Fruit fly (Drosophila melanogaster) whole organism, embryonic: Measurements from ENCODE around the gene ss.

Experiments
- C15 ChIP-seq: fragments of 200-800 bp; sonication (Bioruptor generic); IDR thresholded peaks from 3 replicates; pipeline ENCODE4 v1.3.6; 2022; ENCODE audit warnings: missing biosample characterization, missing genetic modification characterization
- CG10209 ChIP-seq: fragments of 200-800 bp; sonication (Bioruptor generic); optimal IDR thresholded peaks from 3 replicates; lab custom pipeline; 2017; ENCODE audit warnings: missing biosample characterization, mild to moderate bottlenecking, missing genetic modification characterization, missing genetic modification reagents
- CG10267 ChIP-seq: fragments of 200-800 bp; sonication (Bioruptor generic); optimal IDR thresholded peaks from 2 replicates; lab custom pipeline; 2018; ENCODE audit warnings: missing biosample characterization, mild to moderate bottlenecking, missing genetic modification characterization, moderate library complexity
- CG12104 ChIP-seq: fragments of 200-800 bp; sonication (Bioruptor generic); optimal IDR thresholded peaks from 3 replicates; lab custom pipeline; 2016; ENCODE audit warnings: missing biosample characterization, missing genetic modification characterization
- CG12219 ChIP-seq: fragments of 200-800 bp; sonication (Bioruptor generic); optimal IDR thresholded peaks from 3 replicates; lab custom pipeline; 2018; ENCODE audit warnings: missing biosample characterization, mild to moderate bottlenecking, missing genetic modification characterization
- CG1233 ChIP-seq: fragments of 200-800 bp; sonication (Bioruptor generic); optimal IDR thresholded peaks from 4 replicates; lab custom pipeline; 2018; ENCODE audit warnings: missing biosample characterization, mild to moderate bottlenecking, missing genetic modification characterization
- CG14667 ChIP-seq: fragments of 200-800 bp; sonication (Bioruptor generic); IDR thresholded peaks from 2 replicates; pipeline ENCODE4 v1.3.6; 2022; ENCODE audit warnings: missing biosample characterization, missing genetic modification characterization
- CG14965 ChIP-seq: fragments of 200-800 bp; sonication (Bioruptor generic); optimal IDR thresholded peaks from 2 replicates; lab custom pipeline; 2016; ENCODE audit warnings: missing biosample characterization, missing genetic modification characterization, borderline replicate concordance
- CG15073 ChIP-seq: fragments of 200-800 bp; sonication (Bioruptor generic); optimal IDR thresholded peaks from 2 replicates; lab custom pipeline; 2016; ENCODE audit warnings: missing biosample characterization, missing genetic modification characterization
- CG1603 ChIP-seq: fragments of 200-800 bp; sonication (Bioruptor generic); optimal IDR thresholded peaks from 2 replicates; lab custom pipeline; 2019; ENCODE audit warnings: missing biosample characterization, mild to moderate bottlenecking, missing genetic modification characterization, moderate library complexity
- CG1647 ChIP-seq: fragments of 200-800 bp; sonication (Bioruptor generic); optimal IDR thresholded peaks from 3 replicates; lab custom pipeline; 2016; ENCODE audit warnings: missing biosample characterization, missing genetic modification characterization
- CG17829 ChIP-seq: fragments of 200-800 bp; optimal IDR thresholded peaks from 2 replicates; lab custom pipeline; 2019; ENCODE audit warnings: missing biosample characterization, mild to moderate bottlenecking, missing genetic modification characterization, moderate library complexity
- CG1792 ChIP-seq: fragments of 200-800 bp; sonication (Bioruptor generic); optimal IDR thresholded peaks from 2 replicates; lab custom pipeline; 2016; ENCODE audit warnings: missing biosample characterization, missing genetic modification characterization
- CG3281 ChIP-seq: fragments of 200-800 bp; sonication (Bioruptor generic); optimal IDR thresholded peaks from 3 replicates; lab custom pipeline; 2017; ENCODE audit warnings: missing biosample characterization, mild to moderate bottlenecking, missing genetic modification characterization
- CG4404 ChIP-seq: fragments of 200-800 bp; sonication (Bioruptor generic); IDR thresholded peaks from 2 replicates; pipeline ENCODE4 v1.3.6; 2022; ENCODE audit warnings: missing biosample characterization, missing genetic modification characterization
- CG4707 ChIP-seq: fragments of 200-800 bp; sonication (Bioruptor generic); optimal IDR thresholded peaks from 2 replicates; lab custom pipeline; 2018; ENCODE audit warnings: missing biosample characterization, mild to moderate bottlenecking, missing genetic modification characterization, moderate library complexity
- CG5953 ChIP-seq: fragments of 200-800 bp; sonication (Bioruptor generic); IDR thresholded peaks from 2 replicates; pipeline ENCODE4 v1.3.6; 2022; ENCODE audit warnings: missing biosample characterization, missing genetic modification characterization
- CG9727 ChIP-seq: fragments of 200-800 bp; sonication (Bioruptor generic); optimal IDR thresholded peaks from 3 replicates; lab custom pipeline; 2017; ENCODE audit warnings: missing biosample characterization, mild to moderate bottlenecking, missing genetic modification characterization
- CHES-1-like ChIP-seq: fragments of 200-800 bp; sonication (Bioruptor generic); optimal IDR thresholded peaks from 2 replicates; lab custom pipeline; 2016; ENCODE audit warnings: missing biosample characterization, missing genetic modification characterization
- CoRest ChIP-seq: fragments of 200-800 bp; sonication (Bioruptor generic); optimal IDR thresholded peaks from 3 replicates; lab custom pipeline; 2018; ENCODE audit warnings: missing biosample characterization, mild to moderate bottlenecking, missing genetic modification characterization, moderate library complexity
- Deaf1 ChIP-seq: fragments of 200-800 bp; optimal IDR thresholded peaks from 3 replicates; lab custom pipeline; 2019; ENCODE audit warnings: missing biosample characterization, mild to moderate bottlenecking, missing genetic modification characterization, moderate library complexity
- Doc2 ChIP-seq: fragments of 200-800 bp; sonication (Bioruptor generic); IDR thresholded peaks from 2 replicates; pipeline ENCODE4 v1.3.6; 2022; ENCODE audit warnings: missing biosample characterization, missing genetic modification characterization
- Doc3 ChIP-seq: fragments of 200-800 bp; sonication (Bioruptor generic); IDR thresholded peaks from 3 replicates; pipeline ENCODE4 v1.3.6; 2022; ENCODE audit warnings: missing biosample characterization, missing genetic modification characterization; ENCODE audit not compliant: partially characterized antibody
- Eip74EF ChIP-seq, 2 experiments: fragments of 200-800 bp in 1 of 2; fragments of >200 bp in 1 of 2; sonication (Bioruptor generic) in 1 of 2; optimal IDR thresholded peaks; 2 replicates each; lab custom pipeline; 2017 to 2019; ENCODE audit warnings: missing biosample characterization in 2 of 2, missing genetic modification characterization in 2 of 2, mild to moderate bottlenecking in 1 of 2, moderate library complexity in 1 of 2
- Ets65A ChIP-seq: fragments of 200-800 bp; sonication (Bioruptor generic); peaks from one replicate; lab custom pipeline; 2016; ENCODE audit warnings: missing biosample characterization, missing genetic modification characterization
- GATAe ChIP-seq: fragments of 200-800 bp; sonication (Bioruptor generic); conservative IDR thresholded peaks from 2 replicates; pipeline ENCODE4 v1.3.6; 2022; ENCODE audit warnings: missing biosample characterization, missing genetic modification characterization
- Gug ChIP-seq: fragments of 200-800 bp; sonication (Bioruptor generic); IDR thresholded peaks from 4 replicates; pipeline ENCODE4 v1.3.6; 2022; ENCODE audit warnings: missing biosample characterization, missing genetic modification characterization
- HLH4C ChIP-seq: fragments of 200-800 bp; sonication (Bioruptor generic); IDR thresholded peaks from 3 replicates; pipeline ENCODE4 v1.3.6; 2022; ENCODE audit warnings: missing biosample characterization, missing genetic modification characterization; ENCODE audit not compliant: partially characterized antibody
- Lhr ChIP-seq: fragments of 200-800 bp; sonication (Bioruptor generic); optimal IDR thresholded peaks from 3 replicates; lab custom pipeline; 2017; ENCODE audit warnings: mild to moderate bottlenecking, missing biosample characterization, missing genetic modification reagents, missing genetic modification characterization
- Lpt ChIP-seq: fragments of >200 bp; optimal IDR thresholded peaks from 2 replicates; lab custom pipeline; 2018; ENCODE audit warnings: missing biosample characterization, missing genetic modification characterization
- Meics ChIP-seq: fragments of 200-800 bp; sonication (Bioruptor generic); optimal IDR thresholded peaks from 2 replicates; lab custom pipeline; 2017; ENCODE audit warnings: missing biosample characterization, mild to moderate bottlenecking, missing genetic modification characterization
- Myb ChIP-seq: fragments of 200-800 bp; sonication (Bioruptor generic); optimal IDR thresholded peaks from 2 replicates; lab custom pipeline; 2016; ENCODE audit warnings: missing biosample characterization, missing genetic modification characterization
- Nf-YA ChIP-seq: fragments of 200-800 bp; sonication (Bioruptor generic); IDR thresholded peaks from 2 replicates; pipeline ENCODE4 v1.3.6; 2022; ENCODE audit warnings: missing biosample characterization, missing genetic modification characterization
- Nf-YB ChIP-seq: fragments of 200-800 bp; sonication (Bioruptor generic); optimal IDR thresholded peaks from 3 replicates; lab custom pipeline; 2019; ENCODE audit warnings: missing biosample characterization, mild to moderate bottlenecking, missing genetic modification characterization, moderate library complexity
- Sry-δ ChIP-seq: fragments of 200-800 bp; sonication (Bioruptor generic); optimal IDR thresholded peaks from 2 replicates; lab custom pipeline; 2016; ENCODE audit warnings: missing biosample characterization, missing genetic modification characterization
- bsh ChIP-seq, 2 experiments: fragments of 200-800 bp; sonication (Bioruptor generic); optimal IDR thresholded peaks; 2 replicates each; lab custom pipeline; 2017 to 2018; ENCODE audit warnings: mild to moderate bottlenecking in 2 of 2, missing biosample characterization in 2 of 2, missing genetic modification characterization in 2 of 2, moderate library complexity in 1 of 2
- cg ChIP-seq: fragments of 200-800 bp; sonication (Bioruptor generic); optimal IDR thresholded peaks from 3 replicates; lab custom pipeline; 2019; ENCODE audit warnings: missing biosample characterization, mild to moderate bottlenecking, missing genetic modification characterization, moderate library complexity
- dati ChIP-seq: fragments of 200-800 bp; sonication (Bioruptor generic); IDR thresholded peaks from 2 replicates; pipeline ENCODE4 v1.3.6; 2022; ENCODE audit warnings: missing biosample characterization, missing genetic modification characterization
- fu2 ChIP-seq: fragments of 200-800 bp; sonication (Bioruptor generic); optimal IDR thresholded peaks from 2 replicates; lab custom pipeline; 2016; ENCODE audit warnings: missing biosample characterization, missing genetic modification characterization
- gcm2 ChIP-seq: fragments of 200-800 bp; sonication (Bioruptor generic); optimal IDR thresholded peaks from 2 replicates; lab custom pipeline; 2016; ENCODE audit warnings: missing biosample characterization, missing genetic modification characterization
- lab ChIP-seq: fragments of 200-800 bp; sonication (Bioruptor generic); optimal IDR thresholded peaks from 3 replicates; lab custom pipeline; 2017; ENCODE audit warnings: missing biosample characterization, missing genetic modification characterization, mild to moderate bottlenecking, moderate library complexity, missing genetic modification reagents
- luna ChIP-seq: fragments of 200-800 bp; sonication (Bioruptor generic); optimal IDR thresholded peaks from 2 replicates; lab custom pipeline; 2016; ENCODE audit warnings: missing biosample characterization, missing genetic modification characterization
- pfk ChIP-seq: fragments of 200-800 bp; sonication (Bioruptor generic); optimal IDR thresholded peaks from 2 replicates; lab custom pipeline; 2018; ENCODE audit warnings: missing biosample characterization, mild to moderate bottlenecking, missing genetic modification characterization, moderate library complexity
- pum ChIP-seq: fragments of 200-800 bp; sonication (Bioruptor generic); optimal IDR thresholded peaks from 2 replicates; lab custom pipeline; 2016; ENCODE audit warnings: missing biosample characterization, missing genetic modification characterization
- ro ChIP-seq: fragments of 200-800 bp; sonication (Bioruptor generic); IDR thresholded peaks from 2 replicates; pipeline ENCODE4 v1.3.6; 2022; ENCODE audit warnings: missing biosample characterization, missing genetic modification characterization
- run ChIP-seq: fragments of 200-800 bp; sonication (Bioruptor generic); optimal IDR thresholded peaks from 3 replicates; lab custom pipeline; 2018; ENCODE audit warnings: missing biosample characterization, mild to moderate bottlenecking, missing genetic modification characterization
- salm ChIP-seq: fragments of 200-800 bp; sonication (Bioruptor generic); optimal IDR thresholded peaks from 2 replicates; lab custom pipeline; 2018; ENCODE audit warnings: missing biosample characterization, mild to moderate bottlenecking, missing genetic modification characterization
- seq ChIP-seq: fragments of 200-800 bp; sonication (Bioruptor generic); IDR thresholded peaks from 2 replicates; pipeline ENCODE4 v1.3.6; 2022; ENCODE audit warnings: missing biosample characterization, missing genetic modification characterization
- sim ChIP-seq: fragments of 200-800 bp; sonication (Bioruptor generic); IDR thresholded peaks from 2 replicates; pipeline ENCODE4 v1.3.6; 2022; ENCODE audit warnings: missing biosample characterization, missing genetic modification characterization
- sna ChIP-seq: fragments of 200-800 bp; sonication (Bioruptor generic); IDR thresholded peaks from 2 replicates; pipeline ENCODE4 v1.3.6; 2022; ENCODE audit warnings: missing biosample characterization, missing genetic modification characterization; ENCODE audit not compliant: partially characterized antibody
- sqz ChIP-seq: fragments of 200-800 bp; sonication (Bioruptor generic); optimal IDR thresholded peaks from 3 replicates; lab custom pipeline; 2018; ENCODE audit warnings: missing biosample characterization, mild to moderate bottlenecking, missing genetic modification characterization

ss gene

dm6 chr3R:16355393-16355943, 48.0 kb downstream of the ss start (continued):
- TF ChIP-seq seq (GFP tag; lab: Robert Waterston, UW) (0 out of 2 replicates have a peak, but pooled peaks have one; percentile 13), ro (GFP tag; lab: Robert Waterston, UW) (no peak), salm (no peak), Lhr (GFP tag; lab: Kevin White, UChicago) (no peak), Lpt (no peak), CG14667 (GFP tag; lab: Robert Waterston, UW) (no peak), gcm2 (GFP tag; lab: Kevin White, UChicago) (no peak), Ets65A (peak; percentile 91), pfk (GFP tag; lab: Kevin White, UChicago) (no peak), CG4707 (no peak), HLH4C (GFP tag; lab: Robert Waterston, UW) (no peak), Deaf1 (no peak), GATAe (GFP tag; lab: Robert Waterston, UW) (no peak), CG15073 (GFP tag; lab: Kevin White, UChicago) (no peak), Eip74EF (GFP tag; optimal IDR thresholded peaks at IDR 0.05; lab: Kevin White, UChicago) (no peak), run (tag; lab: Kevin White, UChicago) (no peak), C15 (GFP tag; lab: Robert Waterston, UW) (no peak), CG14965 (GFP tag; lab: Kevin White, UChicago) (no peak), CG10267 (tag; lab: Kevin White, UChicago) (no peak), CG12104 (no peak), CG1792 (GFP tag; lab: Kevin White, UChicago) (no peak), Gug (GFP tag; lab: Robert Waterston, UW) (peak; percentile 68; the same call in 2 of the 4 replicates), CG4404 (GFP tag; lab: Robert Waterston, UW) (no peak), Myb (GFP tag; lab: Kevin White, UChicago) (peak; percentile 5), Nf-YB (GFP tag; lab: Kevin White, UChicago) (no peak), bsh (GFP tag; optimal IDR thresholded peaks at IDR 0.05; lab: Kevin White, UChicago) (no peak), Sry-δ (GFP tag; lab: Kevin White, UChicago) (no peak), Doc2 (GFP tag; lab: Robert Waterston, UW) (no peak), fu2 (peak; percentile 44), sqz (no peak), CG1233 (GFP tag; lab: Kevin White, UChicago) (peak; percentile 8), CG17829 (tag; lab: Kevin White, UChicago) (no peak), CG12219 (GFP tag; lab: Kevin White, UChicago) (no peak), luna (GFP tag; lab: Kevin White, UChicago) (no peak), CG5953 (GFP tag; lab: Robert Waterston, UW) (no peak), CG10209 (no peak), Nf-YA (GFP tag; lab: Robert Waterston, UW) (no peak), sna (no peak), Meics (GFP tag; lab: Kevin White, UChicago) (peak; percentile 76), sim (no peak), dati (GFP tag; lab: Robert Waterston, UW) (no peak), CG1603 (tag; lab: Kevin White, UChicago) (no peak), CoRest (tag; lab: Kevin White, UChicago) (no peak), cg (GFP tag; lab: Kevin White, UChicago) (no peak), CG1647 (peak; percentile 13), CG9727 (GFP tag; lab: Kevin White, UChicago) (no peak), CG3281 (peak; percentile 65), CHES-1-like (GFP tag; lab: Kevin White, UChicago) (peak; percentile 44), pum (GFP tag; lab: Kevin White, UChicago) (no peak), lab (GFP tag; lab: Kevin White, UChicago) (peak; percentile 73), Doc3 (GFP tag; lab: Robert Waterston, UW) (no peak)
